Worm (Caenorhabditis elegans): ENCODE data around the gene ZK262.4.
"Not testable (repeated sequence)": the region's sequence is repeated elsewhere in the genome, so short reads cannot be mapped to it uniquely, and the experiment has no call there.

ce11 chrV:18439469-18439868 lies 15.1 kb upstream of the ZK262.4 start, which contains the start of gene ZK262.9:
- TF ChIP-seq ceh-82, egl-27, zag-1, pqm-1 (tag; optimal IDR thresholded peaks at IDR 0.05): not testable (repeated sequence)
